Worm (Caenorhabditis elegans) whole organism, L4 larva: ENCODE results near the gene snf-9.

Experiments
- F10B5.3 ChIP-seq: sonication (generic microtip); optimal IDR thresholded peaks from 2 replicates; lab custom pipeline; 2016; ENCODE audit warnings: mild to moderate bottlenecking, missing genetic modification characterization, missing compliant biosample characterization
- F26F4.8 ChIP-seq: fragments of 200-800 bp; sonication (Bioruptor generic); conservative IDR thresholded peaks from 2 replicates; pipeline ENCODE4 v1.3.6; 2022; ENCODE audit warnings: missing genetic modification characterization, missing compliant biosample characterization
- F37D6.2 ChIP-seq: sonication (generic microtip); optimal IDR thresholded peaks from 2 replicates; lab custom pipeline; 2016; ENCODE audit warnings: mild to moderate bottlenecking, missing genetic modification characterization, missing compliant biosample characterization
- R02D3.7 ChIP-seq: fragments of 150-350 bp; sonication (generic microtip); optimal IDR thresholded peaks from 3 replicates; lab custom pipeline; 2014; ENCODE audit warnings: missing biosample characterization, missing genetic modification characterization
- T26A8.4 ChIP-seq: fragments of 200-800 bp; sonication (Bioruptor generic); IDR thresholded peaks from 2 replicates; pipeline ENCODE4 v1.3.6; 2022; ENCODE audit warnings: missing genetic modification characterization, missing compliant biosample characterization
- Y48G9A.11 ChIP-seq: fragments of 200-800 bp; sonication (Bioruptor generic); IDR thresholded peaks from 2 replicates; pipeline ENCODE4 v1.3.6; 2022; ENCODE audit warnings: missing genetic modification reagents, missing genetic modification characterization, missing compliant biosample characterization
- aha-1 ChIP-seq: fragments of 150-350 bp; peaks from one replicate; lab custom pipeline; 2014; ENCODE audit warnings: missing biosample characterization, missing genetic modification characterization
- aly-2 ChIP-seq: sonication (generic microtip); optimal IDR thresholded peaks from 2 replicates; lab custom pipeline; 2018; ENCODE audit warnings: missing biosample characterization, missing genetic modification characterization
- ceh-20 ChIP-seq: fragments of 200-800 bp; sonication (Bioruptor generic); IDR thresholded peaks from 2 replicates; pipeline ENCODE4 v1.3.6; 2022; ENCODE audit warnings: missing genetic modification reagents, missing genetic modification characterization, missing compliant biosample characterization
- ceh-82 ChIP-seq: sonication (generic microtip); optimal IDR thresholded peaks from 2 replicates; lab custom pipeline; 2017; ENCODE audit warnings: missing biosample characterization, missing genetic modification characterization
- cey-2 ChIP-seq: sonication (generic microtip); optimal IDR thresholded peaks from 3 replicates; lab custom pipeline; 2017; ENCODE audit warnings: missing genetic modification characterization, mild to moderate bottlenecking, missing compliant biosample characterization, antibody characterized with exemption, borderline replicate concordance; ENCODE audit not compliant: insufficient read depth
- daf-16 ChIP-seq, 3 experiments: sonication (generic microtip); optimal IDR thresholded peaks; 2 replicates each; lab custom pipeline; 2016 to 2017; ENCODE audit warnings: missing genetic modification characterization in 3 of 3, missing genetic modification reagents in 3 of 3, mild to moderate bottlenecking in 2 of 3, missing compliant biosample characterization in 2 of 3, missing biosample characterization in 1 of 3, moderate library complexity in 1 of 3
- daf-19 ChIP-seq: fragments of 200-800 bp; sonication (Bioruptor generic); conservative IDR thresholded peaks from 2 replicates; pipeline ENCODE4 v1.3.6; 2022; ENCODE audit warnings: missing genetic modification characterization, missing compliant biosample characterization
- dmd-6 ChIP-seq: fragments of 200-800 bp; sonication (Bioruptor generic); IDR thresholded peaks from 2 replicates; pipeline ENCODE4 v1.3.6; 2022; ENCODE audit warnings: missing genetic modification reagents, missing genetic modification characterization, missing compliant biosample characterization
- dmd-9 ChIP-seq: fragments of 200-800 bp; sonication (Bioruptor generic); IDR thresholded peaks from 2 replicates; pipeline ENCODE4 v1.3.6; 2022; ENCODE audit warnings: missing genetic modification reagents, missing genetic modification characterization, missing compliant biosample characterization
- dve-1 ChIP-seq: sonication (generic microtip); optimal IDR thresholded peaks from 2 replicates; lab custom pipeline; 2017; ENCODE audit warnings: antibody characterized with exemption, mild to moderate bottlenecking, missing genetic modification characterization, missing compliant biosample characterization; ENCODE audit not compliant: insufficient read depth
- egl-27 ChIP-seq: sonication (generic microtip); optimal IDR thresholded peaks from 3 replicates; lab custom pipeline; 2017; ENCODE audit warnings: missing biosample characterization, missing genetic modification reagents, missing genetic modification characterization
- fkh-10 ChIP-seq: fragments of 150-350 bp; optimal IDR thresholded peaks from 2 replicates; lab custom pipeline; 2014; ENCODE audit warnings: missing biosample characterization, missing genetic modification reagents, missing genetic modification characterization
- hlh-11 ChIP-seq: fragments of 200-800 bp; sonication (Bioruptor generic); optimal IDR thresholded peaks from 2 replicates; lab custom pipeline; 2018; ENCODE audit warnings: mild to moderate bottlenecking, missing genetic modification characterization, missing compliant biosample characterization
- hmg-1.1 ChIP-seq: fragments of 200-800 bp; sonication (Bioruptor generic); IDR thresholded peaks from 2 replicates; pipeline ENCODE4 v1.3.6; 2022; ENCODE audit warnings: missing genetic modification reagents, missing genetic modification characterization, missing compliant biosample characterization
- lin-1 ChIP-seq: fragments of 200-800 bp; sonication (Bioruptor generic); IDR thresholded peaks from 2 replicates; pipeline ENCODE4 v1.3.6; 2022; ENCODE audit warnings: missing genetic modification reagents, missing genetic modification characterization, missing compliant biosample characterization
- madf-5 ChIP-seq, 2 experiments: fragments of 200-800 bp; sonication (Bioruptor generic); IDR thresholded peaks; 2 replicates each; pipeline ENCODE4 v1.3.6; 2022; ENCODE audit warnings: missing compliant biosample characterization in 2 of 2, missing genetic modification characterization in 2 of 2
- mep-1 ChIP-seq: fragments of 150-350 bp; sonication (generic microtip); optimal IDR thresholded peaks from 3 replicates; lab custom pipeline; 2014; ENCODE audit warnings: missing biosample characterization, missing genetic modification characterization
- nhr-102 ChIP-seq: sonication (generic microtip); optimal IDR thresholded peaks from 2 replicates; lab custom pipeline; 2016; ENCODE audit warnings: mild to moderate bottlenecking, missing genetic modification characterization, moderate library complexity, missing compliant biosample characterization
- nhr-28 ChIP-seq: fragments of 150-350 bp; optimal IDR thresholded peaks from 2 replicates; lab custom pipeline; 2014; ENCODE audit warnings: missing biosample characterization, missing genetic modification characterization
- php-3 ChIP-seq: fragments of 200-800 bp; sonication (Bioruptor generic); IDR thresholded peaks from 2 replicates; pipeline ENCODE4 v1.3.6; 2022; ENCODE audit warnings: missing genetic modification reagents, missing genetic modification characterization, missing compliant biosample characterization
- pqm-1 ChIP-seq: sonication (generic microtip); optimal IDR thresholded peaks from 2 replicates; lab custom pipeline; 2017; ENCODE audit warnings: missing biosample characterization, missing genetic modification characterization
- rbr-2 ChIP-seq: sonication (generic microtip); optimal IDR thresholded peaks from 2 replicates; lab custom pipeline; 2016; ENCODE audit warnings: missing genotype, missing genetic modification characterization, missing compliant biosample characterization
- saeg-2 ChIP-seq: fragments of 200-800 bp; sonication (Bioruptor generic); IDR thresholded peaks from 2 replicates; pipeline ENCODE4 v1.3.6; 2022; ENCODE audit warnings: missing genetic modification reagents, missing genetic modification characterization, missing compliant biosample characterization
- spr-1 ChIP-seq: sonication (generic microtip); optimal IDR thresholded peaks from 2 replicates; lab custom pipeline; 2016; ENCODE audit warnings: mild to moderate bottlenecking, missing genetic modification characterization, missing compliant biosample characterization
- unc-62 ChIP-seq, 3 experiments: fragments of 150-350 bp in 1 of 3; sonication (generic microtip); optimal IDR thresholded peaks in 2 of 3; peaks in 1 of 3; 1 replicate in 1 of 3; 2 replicates in 2 of 3; lab custom pipeline; 2014 to 2017; ENCODE audit warnings: missing biosample characterization in 3 of 3, missing genetic modification characterization in 3 of 3, missing genetic modification reagents in 3 of 3, missing genotype in 1 of 3
- ztf-11 ChIP-seq: fragments of 150-350 bp; optimal IDR thresholded peaks from 2 replicates; lab custom pipeline; 2014; ENCODE audit warnings: missing biosample characterization, missing genetic modification characterization

The snf-9 gene

DNA sequence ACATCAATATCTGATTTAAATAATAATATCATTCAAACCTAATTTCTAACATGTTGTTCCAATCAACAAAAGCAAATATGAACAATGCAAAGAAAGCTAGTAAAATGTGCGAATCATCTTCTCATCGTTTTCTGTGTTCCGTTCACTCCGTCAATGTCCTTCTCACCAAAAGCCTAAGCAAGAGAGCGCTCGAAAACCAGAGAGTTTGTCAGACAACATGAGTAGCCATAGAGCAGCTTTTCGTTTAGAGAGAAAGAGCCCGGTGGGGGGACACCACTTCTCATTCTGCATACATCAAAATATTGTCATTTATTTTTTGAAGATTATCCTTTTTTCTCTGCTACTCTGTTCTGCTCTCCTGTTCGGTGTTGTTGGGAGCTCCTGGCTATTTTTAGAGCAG, 18.3 kb upstream of the snf-9 start:
- TF ChIP-seq nhr-102 (tag; lab: Kevin White, UChicago) (no peak), spr-1 (tag; lab: Kevin White, UChicago) (no peak), fkh-10 (peak; percentile 20), rbr-2 (tag; lab: Kevin White, UChicago) (peak; percentile 38)

DNA sequence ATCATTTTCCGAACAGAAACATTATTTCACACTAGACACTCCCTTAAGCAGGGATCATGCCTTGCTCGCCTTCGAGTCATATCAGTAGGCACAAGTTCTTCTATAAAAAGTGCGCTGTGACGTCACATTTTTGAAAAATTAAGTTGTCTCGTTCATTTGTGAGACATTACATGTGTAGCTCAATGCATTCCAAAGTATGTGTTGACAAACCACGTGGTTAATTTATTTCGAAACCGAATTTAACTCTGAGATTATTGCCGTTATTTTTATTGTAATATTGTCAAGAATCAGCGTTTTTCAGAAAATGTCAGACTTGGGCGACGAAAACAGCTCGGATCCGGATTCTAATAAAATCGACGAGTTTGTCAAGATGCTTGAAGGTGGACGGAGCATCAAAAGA, 17.5 kb upstream of the snf-9 start, which contains the start of gene T28F3.5:
Gene T28F3.5 (plus strand): TSS at position 301 of the 400 bp plus-strand sequence.
- TF ChIP-seq hmg-1.1 (GFP tag; lab: Robert Waterston, UW) (no peak), R02D3.7 (tag; lab: Kevin White, UChicago) (no peak), ceh-82 (tag; lab: Kevin White, UChicago) (no peak), aha-1 (tag; lab: Kevin White, UChicago) (peak; percentile 1)

DNA sequence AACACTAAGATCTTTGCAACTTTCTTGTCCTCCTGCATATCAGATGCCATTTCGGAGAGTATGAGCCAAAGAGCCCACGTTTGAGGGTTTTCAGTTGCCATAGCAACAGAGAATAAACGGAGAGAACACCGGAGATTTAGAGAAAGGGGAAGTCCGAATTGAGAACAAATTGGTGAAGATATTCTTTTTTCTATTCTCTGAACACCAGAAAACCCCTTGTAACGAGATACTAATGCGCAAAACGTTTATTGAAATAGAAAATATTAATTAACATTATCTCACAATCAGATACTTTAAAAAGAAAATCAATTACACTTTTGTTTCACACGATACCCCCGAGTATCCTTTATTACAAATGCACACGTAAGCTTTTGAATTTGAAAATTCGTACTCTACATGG, 10.0 kb upstream of the snf-9 start, which contains the start of gene ifta-2:
Gene ifta-2 (minus strand): TSS at position 101 of the 400 bp plus-strand sequence.
- TF ChIP-seq aly-2 (tag; lab: Kevin White, UChicago) = no peak
- no peak for TF ChIP-seq madf-5 (GFP tag; IDR thresholded peaks at IDR 0.05; lab: Robert Waterston, UW)
- no peak for TF ChIP-seq ztf-11 (tag; lab: Kevin White, UChicago)
- peak in 1 of 2 experiments; percentile 72 for TF ChIP-seq unc-62 (GFP tag; optimal IDR thresholded peaks at IDR 0.05 in 1 of 2; lab: Kevin White, UChicago)
- no peak for TF ChIP-seq unc-62 (tag; optimal IDR thresholded peaks at IDR 0.05; lab: Kevin White, UChicago)
- TF ChIP-seq saeg-2 (GFP tag; lab: Robert Waterston, UW) = no peak
- TF ChIP-seq lin-1 (GFP tag; lab: Robert Waterston, UW) = no peak
- TF ChIP-seq dmd-9 = no peak
- TF ChIP-seq, all 104 proteins: peak for 1

DNA sequence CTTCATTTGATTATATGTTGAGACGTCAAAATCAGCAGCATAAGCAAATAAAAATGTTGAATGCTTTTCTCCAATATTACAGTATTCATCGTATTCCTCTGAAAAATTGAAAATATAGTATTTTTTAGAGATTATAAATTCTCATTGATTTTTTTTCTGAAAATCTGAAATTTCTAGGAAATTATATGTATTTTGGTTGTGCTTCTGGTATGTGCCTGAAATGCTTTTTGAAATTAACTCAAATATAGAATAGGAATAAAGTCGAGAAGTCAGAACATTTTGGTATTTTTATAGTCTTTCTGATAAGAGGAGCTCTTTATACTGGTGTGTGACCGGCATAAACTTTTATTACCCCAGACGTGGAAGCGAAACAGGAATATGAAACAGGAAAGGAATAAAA, 4.7 kb upstream of the snf-9 start, which contains the start of gene T28F3.8:
Gene T28F3.8 (minus strand): TSS at position 101 of the 400 bp plus-strand sequence.
- TF ChIP-seq php-3 (GFP tag; lab: Robert Waterston, UW) = peak; percentile 82

DNA sequence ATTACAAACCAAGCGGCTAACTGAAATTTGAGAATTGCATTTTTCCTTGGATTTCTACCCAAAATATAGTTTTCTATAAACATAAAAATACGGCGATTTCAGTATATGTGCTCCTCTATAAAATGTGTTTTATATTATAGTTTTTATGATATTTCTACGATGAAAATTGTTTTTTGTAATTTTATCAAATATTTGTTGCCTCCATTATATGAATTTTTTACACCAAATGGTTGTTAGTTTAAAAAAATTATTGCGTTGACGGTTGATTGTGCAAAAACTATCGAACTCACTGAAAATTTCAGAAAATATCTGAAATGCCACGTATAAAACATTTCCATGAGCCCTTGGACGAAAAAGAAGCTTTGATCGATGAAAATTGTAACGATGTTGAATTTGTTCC, 3.7 kb upstream of the snf-9 start, which contains the start of gene T28F3.9:
Gene T28F3.9 (plus strand): TSS at position 301 of the 400 bp plus-strand sequence.
- TF ChIP-seq F37D6.2 (tag; lab: Kevin White, UChicago) = no peak
- no peak for TF ChIP-seq ztf-11 (tag; lab: Kevin White, UChicago)
- TF ChIP-seq ceh-20 (GFP tag; lab: Robert Waterston, UW) = no peak
- no peak for TF ChIP-seq hlh-11 (tag; lab: Kevin White, UChicago)
- TF ChIP-seq dmd-9 = no peak

DNA sequence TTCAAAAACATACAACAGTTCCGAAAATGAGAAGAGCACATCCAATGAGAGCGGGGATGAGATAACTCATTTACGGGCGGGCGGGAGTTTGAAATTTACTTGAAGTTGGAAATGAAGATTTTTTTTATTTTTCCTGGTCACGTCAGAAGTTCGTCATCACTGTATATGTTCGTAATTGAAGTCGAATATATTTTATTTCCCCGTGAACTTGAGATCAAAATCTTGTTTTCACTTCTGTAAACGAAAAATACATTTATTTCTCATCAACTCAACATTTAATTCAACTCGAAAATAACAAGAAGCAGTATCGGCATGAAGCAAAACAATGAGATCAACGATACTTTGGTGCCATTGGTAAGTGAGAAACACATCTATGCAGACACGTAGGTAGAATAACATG, 4.5 kb downstream of the snf-9 start, which contains the start of gene C49C3.20:
Gene C49C3.20 (minus strand): TSS at position 101 of the 400 bp plus-strand sequence.
- TF ChIP-seq mep-1 (tag; lab: Kevin White, UChicago) (no peak), aha-1 (tag; lab: Kevin White, UChicago) (peak; percentile 60)

DNA sequence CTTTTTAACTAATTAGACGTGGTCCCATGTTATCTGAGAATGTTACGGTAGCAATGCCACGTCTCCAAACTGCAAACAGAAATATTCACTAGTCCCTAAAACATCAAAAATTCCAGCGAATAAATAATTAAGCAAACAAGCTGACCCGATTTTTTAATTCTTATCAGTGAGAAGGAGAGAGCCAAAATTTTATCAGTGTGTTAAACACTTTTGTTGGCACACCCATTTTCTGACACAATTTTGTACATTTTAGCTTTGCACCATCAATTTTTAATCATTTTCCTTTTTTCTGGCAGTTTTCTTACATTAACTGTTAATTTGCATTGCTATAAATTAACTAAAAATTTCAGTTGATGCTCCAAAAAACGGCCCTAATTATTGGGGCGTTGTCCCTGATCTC, 8.5 kb downstream of the snf-9 start, which contains the start of gene C49C3.4:
Gene C49C3.4 (plus strand): TSS at position 351 of the 400 bp plus-strand sequence.
- no peak for TF ChIP-seq ceh-82 (tag; lab: Kevin White, UChicago)
- TF ChIP-seq php-3 (GFP tag; lab: Robert Waterston, UW) = no peak
- TF ChIP-seq nhr-28 (tag; lab: Kevin White, UChicago) = peak; percentile 79
- peak; percentile 96 for TF ChIP-seq pqm-1 (tag; lab: Kevin White, UChicago)
- TF ChIP-seq F26F4.8 (GFP tag; lab: Robert Waterston, UW) = no peak
- no peak for TF ChIP-seq T26A8.4 (GFP tag; lab: Robert Waterston, UW)
- no peak for TF ChIP-seq saeg-2 (GFP tag; lab: Robert Waterston, UW)
- no peak for TF ChIP-seq cey-2
- TF ChIP-seq daf-19 (GFP tag; lab: Robert Waterston, UW) = no peak
- no peak for TF ChIP-seq F10B5.3 (tag; lab: Kevin White, UChicago)
- no peak for TF ChIP-seq Y48G9A.11
- TF ChIP-seq hlh-11 (tag; lab: Kevin White, UChicago) = peak; percentile 7
- no peak for TF ChIP-seq egl-27 (tag; lab: Kevin White, UChicago)
- TF ChIP-seq dmd-6 (GFP tag; lab: Robert Waterston, UW) = peak; percentile 28; the same call in 1 of the 2 replicates
- TF ChIP-seq daf-16 (GFP tag; optimal IDR thresholded peaks at IDR 0.05; lab: Kevin White, UChicago) = no peak
- TF ChIP-seq daf-16 (tag; optimal IDR thresholded peaks at IDR 0.05; lab: Kevin White, UChicago) = peak; percentile 35
- no peak for TF ChIP-seq dve-1
- TF ChIP-seq aha-1 (tag; lab: Kevin White, UChicago) = no peak
